Fruit fly (Drosophila melanogaster) whole organism, adult: Measurements from ENCODE around the gene CG5665.

Experiments used
- CG11617 ChIP-seq: fragments of 200-800 bp; sonication (Bioruptor generic); optimal IDR thresholded peaks from 2 replicates; lab custom pipeline; 2017; ENCODE audit warnings: mild to moderate bottlenecking, missing biosample characterization, missing genetic modification reagents, missing genetic modification characterization
- CG12768 ChIP-seq: fragments of 200-800 bp; sonication (Bioruptor generic); optimal IDR thresholded peaks from 2 replicates; lab custom pipeline; 2017; ENCODE audit warnings: missing biosample characterization, missing genetic modification characterization, mild to moderate bottlenecking, moderate library complexity, missing genetic modification reagents
- CG14711 ChIP-seq: fragments of 200-800 bp; sonication (Bioruptor generic); optimal IDR thresholded peaks from 2 replicates; lab custom pipeline; 2018; ENCODE audit warnings: missing biosample characterization, mild to moderate bottlenecking, missing genetic modification characterization, moderate library complexity
- CG1620 ChIP-seq: fragments of 200-800 bp; sonication (Bioruptor generic); optimal IDR thresholded peaks from 2 replicates; lab custom pipeline; 2016; ENCODE audit warnings: missing biosample characterization, missing genetic modification characterization
- CG33017 ChIP-seq: fragments of 200-800 bp; sonication (Bioruptor generic); optimal IDR thresholded peaks from 2 replicates; lab custom pipeline; 2018; ENCODE audit warnings: missing biosample characterization, mild to moderate bottlenecking, missing genetic modification characterization, moderate library complexity
- CG5204 ChIP-seq: fragments of 200-800 bp; sonication (Bioruptor generic); optimal IDR thresholded peaks from 2 replicates; lab custom pipeline; 2016; ENCODE audit warnings: missing biosample characterization, missing genetic modification characterization
- CG7045 ChIP-seq: fragments of 200-800 bp; sonication (Bioruptor generic); optimal IDR thresholded peaks from 2 replicates; lab custom pipeline; 2017; ENCODE audit warnings: missing biosample characterization, mild to moderate bottlenecking, missing genetic modification characterization
- CG7101 ChIP-seq: fragments of 200-800 bp; sonication (Bioruptor generic); optimal IDR thresholded peaks from 2 replicates; lab custom pipeline; 2018; ENCODE audit warnings: missing biosample characterization, mild to moderate bottlenecking, missing genetic modification characterization, moderate library complexity
- Clk ChIP-seq: fragments of 200-800 bp; sonication (Bioruptor generic); optimal IDR thresholded peaks from 2 replicates; lab custom pipeline; 2017; ENCODE audit warnings: missing biosample characterization, missing genetic modification characterization
- Crg-1 ChIP-seq: fragments of 200-800 bp; sonication (Bioruptor generic); optimal IDR thresholded peaks from 2 replicates; lab custom pipeline; 2016; ENCODE audit warnings: missing biosample characterization, missing genetic modification characterization
- Hr96 ChIP-seq: fragments of 200-800 bp; sonication (Bioruptor generic); optimal IDR thresholded peaks from 2 replicates; lab custom pipeline; 2016; ENCODE audit warnings: missing biosample characterization, missing genetic modification characterization
- Mnt ChIP-seq: fragments of 200-800 bp; sonication (Bioruptor generic); optimal IDR thresholded peaks from 2 replicates; lab custom pipeline; 2016; ENCODE audit warnings: missing biosample characterization, mild to moderate bottlenecking, missing genetic modification characterization
- bab1 ChIP-seq: fragments of 200-800 bp; sonication (Bioruptor generic); optimal IDR thresholded peaks from 3 replicates; lab custom pipeline; 2019; ENCODE audit warnings: missing biosample characterization, mild to moderate bottlenecking, missing genetic modification characterization, moderate library complexity
- cic ChIP-seq: fragments of 200-800 bp; sonication (Bioruptor generic); optimal IDR thresholded peaks from 2 replicates; lab custom pipeline; 2017; ENCODE audit warnings: missing biosample characterization, mild to moderate bottlenecking, missing genetic modification characterization, moderate library complexity
- cnc ChIP-seq, 2 experiments: fragments of >200 bp; optimal IDR thresholded peaks; 2 replicates each; lab custom pipeline; 2017
- kay ChIP-seq: fragments of 200-800 bp; sonication (Bioruptor generic); peaks from one replicate; lab custom pipeline; 2016; ENCODE audit warnings: missing biosample characterization, missing genetic modification characterization, borderline replicate concordance
- ovo ChIP-seq: fragments of 200-800 bp; sonication (Bioruptor generic); optimal IDR thresholded peaks from 2 replicates; lab custom pipeline; 2016; ENCODE audit warnings: missing biosample characterization, missing genetic modification characterization
- pad ChIP-seq: fragments of 200-800 bp; sonication (Bioruptor generic); optimal IDR thresholded peaks from 3 replicates; lab custom pipeline; 2017; ENCODE audit warnings: missing biosample characterization, missing genetic modification characterization, mild to moderate bottlenecking, moderate library complexity, missing genetic modification reagents
- tj ChIP-seq: fragments of 200-800 bp; sonication (Bioruptor generic); optimal IDR thresholded peaks from 3 replicates; lab custom pipeline; 2017; ENCODE audit warnings: missing biosample characterization, mild to moderate bottlenecking, missing genetic modification characterization, moderate library complexity
- toe ChIP-seq: fragments of 200-800 bp; sonication (Bioruptor generic); optimal IDR thresholded peaks from 2 replicates; lab custom pipeline; 2016; ENCODE audit warnings: missing biosample characterization, missing genetic modification characterization

Gene CG5665

DNA sequence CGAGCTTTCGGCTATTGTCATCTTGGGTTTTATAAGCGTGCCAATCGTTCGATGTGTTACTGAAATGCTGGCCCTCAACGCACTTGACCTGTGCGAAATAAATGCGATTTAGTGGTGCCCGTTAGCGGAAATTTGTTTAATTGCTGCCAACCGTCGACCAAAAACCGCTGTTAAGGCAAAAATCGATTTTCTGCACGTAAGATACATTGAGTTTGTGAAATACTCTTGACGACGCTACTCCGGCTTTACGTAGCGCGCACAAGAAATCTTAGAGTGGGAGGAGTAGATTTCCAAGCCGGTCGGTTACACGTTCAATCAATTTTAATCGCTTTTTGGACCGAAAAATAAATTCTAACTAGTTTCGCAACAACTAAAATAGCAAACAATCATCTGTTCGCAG, 17.2 kb downstream of the CG5665 start:
- TF ChIP-seq bab1 = no peak

DNA sequence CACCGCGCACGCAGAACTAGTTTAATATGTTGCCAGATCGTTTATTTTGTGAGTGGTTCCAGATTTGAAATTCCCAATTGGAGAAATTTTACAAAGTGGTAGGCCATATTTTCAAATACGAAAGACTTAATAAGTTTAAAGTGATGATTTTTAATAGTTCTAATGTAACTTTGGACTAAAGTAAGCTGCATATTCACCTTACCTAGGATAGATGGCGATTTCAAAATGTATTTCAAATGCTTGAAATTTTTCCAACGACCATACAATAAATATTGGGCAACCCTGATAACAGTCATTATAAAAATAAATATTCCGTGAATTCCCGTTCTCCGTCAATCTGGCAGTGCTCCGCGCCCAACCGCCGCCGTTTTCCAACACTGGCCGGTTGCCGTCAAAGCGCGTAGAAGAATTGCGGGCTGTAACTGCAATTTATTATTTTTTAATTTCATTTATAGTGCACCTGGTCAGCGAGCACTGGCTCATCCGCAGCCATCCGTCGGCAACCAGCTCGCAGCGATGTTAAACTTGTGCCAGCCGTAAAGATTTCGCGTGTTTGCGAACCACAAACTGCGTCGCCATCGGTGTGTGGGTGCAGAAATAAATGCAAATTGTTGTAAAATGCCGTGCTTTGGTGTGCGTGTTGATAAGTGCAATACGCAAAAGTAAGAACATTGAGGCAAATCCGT, 17.7 kb downstream of the CG5665 start, which contains the start of the genes Ide and RhoBTB:
TSS of gene Ide (minus strand) at position 19 of the 686 bp plus-strand sequence.
TSS of gene RhoBTB (plus strand) at position 365 of the 686 bp plus-strand sequence.
- TF ChIP-seq toe (GFP tag; lab: Kevin White, UChicago) = peak; percentile 96
- TF ChIP-seq kay (GFP tag; lab: Kevin White, UChicago) = no peak
- TF ChIP-seq CG12768 (GFP tag; lab: Kevin White, UChicago) = peak; percentile 80
- peak; percentile 79 for TF ChIP-seq CG14711 (tag; lab: Kevin White, UChicago)
- TF ChIP-seq Crg-1 (GFP tag; lab: Kevin White, UChicago) = peak; percentile 88
- peak; percentile 82 for TF ChIP-seq CG7101 (tag; lab: Kevin White, UChicago)
- TF ChIP-seq tj (GFP tag; lab: Kevin White, UChicago) = peak; percentile 69
- peak; percentile 73 for TF ChIP-seq Mnt (GFP tag; lab: Kevin White, UChicago)
- TF ChIP-seq CG5204 (GFP tag; lab: Kevin White, UChicago) = peak; percentile 94
- TF ChIP-seq CG1620 = peak; percentile 91
- TF ChIP-seq pad (GFP tag; lab: Kevin White, UChicago) = peak; percentile 73
- peak; percentile 76 for TF ChIP-seq Clk (GFP tag; lab: Kevin White, UChicago)
- peak; percentile 80 for TF ChIP-seq CG11617 (GFP tag; lab: Kevin White, UChicago)
- TF ChIP-seq ovo (GFP tag; lab: Kevin White, UChicago) = peak; percentile 81
- peak; percentile 46 for TF ChIP-seq bab1
- TF ChIP-seq Hr96 (GFP tag; lab: Kevin White, UChicago) = peak; percentile 93
- TF ChIP-seq cic (GFP tag; lab: Kevin White, UChicago) = peak; percentile 54
- peak; percentile 70 for TF ChIP-seq CG33017 (tag; lab: Kevin White, UChicago)
- TF ChIP-seq CG7045 (GFP tag; lab: Kevin White, UChicago) = peak; percentile 84
- no peak for TF ChIP-seq cnc (optimal IDR thresholded peaks at IDR 0.05; lab: Kevin White, UChicago)

DNA sequence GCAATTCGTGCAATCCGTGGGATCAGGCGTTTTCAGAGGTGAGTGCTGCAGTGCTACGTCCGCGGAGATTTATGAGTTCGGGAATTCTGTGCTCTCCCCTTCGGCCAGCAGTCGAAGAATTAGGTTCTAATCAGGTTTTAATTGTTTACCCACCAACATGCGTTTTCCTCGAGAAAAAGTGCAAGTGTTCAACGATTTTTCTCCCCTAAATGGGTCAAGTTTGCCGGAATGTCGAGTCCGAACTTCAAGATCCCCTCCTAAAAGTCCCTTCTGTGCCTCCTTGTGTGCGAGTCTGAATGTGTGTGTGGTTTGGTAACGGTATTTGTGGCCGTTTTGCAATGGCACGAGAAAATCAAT, 18.2 kb downstream of the CG5665 start:
- TF ChIP-seq CG1620 (no peak), pad (GFP tag; lab: Kevin White, UChicago) (no peak), cic (GFP tag; lab: Kevin White, UChicago) (peak; percentile 15)

DNA sequence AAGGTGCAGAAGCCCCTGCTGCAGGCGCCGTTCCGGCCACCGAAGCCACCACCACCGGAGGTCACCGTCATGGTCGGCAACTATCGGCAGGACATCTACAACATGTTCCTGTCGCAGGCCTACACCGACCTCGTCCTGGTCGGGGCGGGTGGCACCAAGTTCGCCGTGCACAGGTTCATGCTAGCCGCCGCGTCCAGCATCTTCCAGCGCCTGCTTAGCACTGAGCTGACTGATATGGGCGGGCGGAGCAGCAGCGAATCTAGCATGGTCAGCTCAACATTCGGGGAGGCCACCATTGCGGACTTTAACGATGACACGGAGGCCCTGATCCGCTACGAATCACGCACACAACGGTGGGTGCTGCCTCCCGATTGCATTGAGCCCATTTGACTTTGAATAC, 21.2 kb downstream of the CG5665 start:
- no peak for TF ChIP-seq cic (GFP tag; lab: Kevin White, UChicago)
- no peak for TF ChIP-seq CG7045 (GFP tag; lab: Kevin White, UChicago)
- TF ChIP-seq CG5204 (GFP tag; lab: Kevin White, UChicago) = no peak
- TF ChIP-seq ovo (GFP tag; lab: Kevin White, UChicago) = no peak
- TF ChIP-seq CG12768 (GFP tag; lab: Kevin White, UChicago) = no peak
- no peak for TF ChIP-seq toe (GFP tag; lab: Kevin White, UChicago)
- TF ChIP-seq tj (GFP tag; lab: Kevin White, UChicago) = no peak
- no peak for TF ChIP-seq CG14711 (tag; lab: Kevin White, UChicago)
- no peak for TF ChIP-seq Clk (GFP tag; lab: Kevin White, UChicago)
- no peak for TF ChIP-seq bab1
- no peak for TF ChIP-seq Mnt (GFP tag; lab: Kevin White, UChicago)
- TF ChIP-seq CG7101 (tag; lab: Kevin White, UChicago) = no peak
- TF ChIP-seq cnc (optimal IDR thresholded peaks at IDR 0.05; lab: Kevin White, UChicago) = no peak
- TF ChIP-seq Crg-1 (GFP tag; lab: Kevin White, UChicago) = no peak
- TF ChIP-seq CG11617 (GFP tag; lab: Kevin White, UChicago) = no peak
- TF ChIP-seq kay (GFP tag; lab: Kevin White, UChicago) = no peak
- no peak for TF ChIP-seq pad (GFP tag; lab: Kevin White, UChicago)
- TF ChIP-seq CG1620 = no peak
- no peak for TF ChIP-seq Hr96 (GFP tag; lab: Kevin White, UChicago)
- TF ChIP-seq CG33017 (tag; lab: Kevin White, UChicago) = no peak

dm6 chr3L:20384086-20384810, 25.9 kb downstream of the CG5665 start, which contains the start of the genes CG5498 and fbl:
Gene CG5498, minus strand, starts transcription at chr3L:20384109.
Gene fbl, plus strand, starts transcription at chr3L:20384429.
- TF ChIP-seq tj (GFP tag; lab: Kevin White, UChicago) = peak; percentile 99
- peak; percentile 80 for TF ChIP-seq toe (GFP tag; lab: Kevin White, UChicago)
- TF ChIP-seq Clk (GFP tag; lab: Kevin White, UChicago) = peak; percentile 69
- no peak for TF ChIP-seq kay (GFP tag; lab: Kevin White, UChicago)
- peak; percentile 37 for TF ChIP-seq cic (GFP tag; lab: Kevin White, UChicago)
- peak; percentile 86 for TF ChIP-seq CG11617 (GFP tag; lab: Kevin White, UChicago)
- TF ChIP-seq Crg-1 (GFP tag; lab: Kevin White, UChicago) = peak; percentile 90
- TF ChIP-seq Hr96 (GFP tag; lab: Kevin White, UChicago) = peak; percentile 77
- TF ChIP-seq ovo (GFP tag; lab: Kevin White, UChicago) = peak; percentile 59
- peak; percentile 75 for TF ChIP-seq CG12768 (GFP tag; lab: Kevin White, UChicago)
- peak; percentile 85 for TF ChIP-seq CG33017 (tag; lab: Kevin White, UChicago)
- peak; percentile 85 for TF ChIP-seq CG7045 (GFP tag; lab: Kevin White, UChicago)
- peak; percentile 81 for TF ChIP-seq CG1620
- TF ChIP-seq CG7101 (tag; lab: Kevin White, UChicago) = peak; percentile 87
- peak; percentile 69 for TF ChIP-seq Mnt (GFP tag; lab: Kevin White, UChicago)
- peak; percentile 83 for TF ChIP-seq CG5204 (GFP tag; lab: Kevin White, UChicago)
- peak in 1 of 2 experiments; percentile 27 for TF ChIP-seq cnc (optimal IDR thresholded peaks at IDR 0.05; lab: Kevin White, UChicago)
- peak; percentile 76 for TF ChIP-seq pad (GFP tag; lab: Kevin White, UChicago)
- TF ChIP-seq CG14711 (tag; lab: Kevin White, UChicago) = peak; percentile 84
- peak; percentile 78 for TF ChIP-seq bab1
